Fruit fly (Drosophila melanogaster) whole organism, prepupa: ENCODE measurements around the gene Hibch.
A peak's percentile ranks its signal among the peaks of the same experiment; 100 is the strongest.

Experiments
- Blimp-1 ChIP-seq: fragments of 200-800 bp; sonication (Bioruptor generic); optimal IDR thresholded peaks from 3 replicates; lab custom pipeline; 2017; ENCODE audit warnings: missing biosample characterization, missing genetic modification characterization, mild to moderate bottlenecking, moderate library complexity, missing genetic modification reagents
- CG10631 ChIP-seq: fragments of 200-800 bp; sonication (Bioruptor generic); optimal IDR thresholded peaks from 2 replicates; lab custom pipeline; 2016; ENCODE audit warnings: missing biosample characterization, missing genetic modification characterization
- CG15336 ChIP-seq: fragments of 200-800 bp; sonication (Bioruptor generic); IDR thresholded peaks from 2 replicates; pipeline ENCODE4 v1.3.6; 2022; ENCODE audit warnings: missing biosample characterization, missing genetic modification characterization
- CG3032 ChIP-seq: fragments of 200-800 bp; optimal IDR thresholded peaks from 2 replicates; lab custom pipeline; 2019; ENCODE audit warnings: missing biosample characterization, mild to moderate bottlenecking, missing genetic modification characterization, moderate library complexity
- CG31627 ChIP-seq: fragments of 200-800 bp; sonication (Bioruptor generic); optimal IDR thresholded peaks from 3 replicates; lab custom pipeline; 2016; ENCODE audit warnings: missing biosample characterization, missing genetic modification characterization
- CG32006 ChIP-seq: fragments of 200-800 bp; sonication (Bioruptor generic); optimal IDR thresholded peaks from 3 replicates; lab custom pipeline; 2017; ENCODE audit warnings: missing biosample characterization, mild to moderate bottlenecking, missing genetic modification characterization
- CG34406 ChIP-seq: fragments of 200-800 bp; sonication (Bioruptor generic); optimal IDR thresholded peaks from 3 replicates; lab custom pipeline; 2016; ENCODE audit warnings: missing biosample characterization, missing genetic modification characterization
- CG3919 ChIP-seq: fragments of 200-800 bp; sonication (Bioruptor generic); optimal IDR thresholded peaks from 3 replicates; lab custom pipeline; 2016; ENCODE audit warnings: missing biosample characterization, missing genetic modification characterization
- CG4318 ChIP-seq: fragments of 200-800 bp; sonication (Bioruptor generic); optimal IDR thresholded peaks from 3 replicates; lab custom pipeline; 2017; ENCODE audit warnings: missing biosample characterization, mild to moderate bottlenecking, missing genetic modification characterization
- CG6792 ChIP-seq: fragments of 200-800 bp; sonication (Bioruptor generic); optimal IDR thresholded peaks from 3 replicates; lab custom pipeline; 2016; ENCODE audit warnings: missing biosample characterization, missing genetic modification characterization
- CG6808 ChIP-seq: fragments of 200-800 bp; sonication (Bioruptor generic); optimal IDR thresholded peaks from 3 replicates; lab custom pipeline; 2017; ENCODE audit warnings: missing biosample characterization, missing genetic modification characterization, mild to moderate bottlenecking, moderate library complexity, missing genetic modification reagents
- CG6854 ChIP-seq: fragments of 200-800 bp; sonication (Bioruptor generic); optimal IDR thresholded peaks from 2 replicates; lab custom pipeline; 2017; ENCODE audit warnings: missing biosample characterization, mild to moderate bottlenecking, missing genetic modification characterization
- CG8119 ChIP-seq: fragments of 200-800 bp; sonication (Bioruptor generic); IDR thresholded peaks from 3 replicates; pipeline ENCODE4 v1.3.6; 2022; ENCODE audit warnings: missing biosample characterization, missing genetic modification characterization
- CG8319 ChIP-seq: fragments of 200-800 bp; sonication (Bioruptor generic); optimal IDR thresholded peaks from 3 replicates; lab custom pipeline; 2016; ENCODE audit warnings: missing biosample characterization, missing genetic modification characterization
- Eip75B ChIP-seq: fragments of 200-800 bp; sonication (Bioruptor generic); optimal IDR thresholded peaks from 3 replicates; lab custom pipeline; 2016; ENCODE audit warnings: missing biosample characterization, missing genetic modification characterization
- Eip78C ChIP-seq: fragments of 200-800 bp; sonication (Bioruptor generic); peaks from one replicate; lab custom pipeline; 2016; ENCODE audit warnings: missing biosample characterization, missing genetic modification characterization
- Ets96B ChIP-seq: fragments of 200-800 bp; optimal IDR thresholded peaks from 2 replicates; lab custom pipeline; 2019; ENCODE audit warnings: missing biosample characterization, mild to moderate bottlenecking, missing genetic modification characterization, moderate library complexity
- Gug ChIP-seq: fragments of 200-800 bp; sonication (Bioruptor generic); IDR thresholded peaks from 2 replicates; pipeline ENCODE4 v1.3.6; 2022; ENCODE audit warnings: missing biosample characterization, missing genetic modification characterization
- Hr39 ChIP-seq: fragments of 200-800 bp; sonication (Bioruptor generic); optimal IDR thresholded peaks from 2 replicates; lab custom pipeline; 2016; ENCODE audit warnings: missing biosample characterization, missing genetic modification characterization
- Smox ChIP-seq: fragments of 200-800 bp; sonication (Bioruptor generic); optimal IDR thresholded peaks from 3 replicates; lab custom pipeline; 2016; ENCODE audit warnings: missing biosample characterization, missing genetic modification characterization
- Sox14 ChIP-seq: fragments of 200-800 bp; sonication (Bioruptor generic); optimal IDR thresholded peaks from 3 replicates; lab custom pipeline; 2016; ENCODE audit warnings: missing biosample characterization, missing genetic modification characterization
- Sox15 ChIP-seq: fragments of 200-800 bp; sonication (Bioruptor generic); optimal IDR thresholded peaks from 3 replicates; lab custom pipeline; 2016; ENCODE audit warnings: missing biosample characterization, missing genetic modification characterization
- achi ChIP-seq: fragments of 200-800 bp; sonication (Bioruptor generic); optimal IDR thresholded peaks from 3 replicates; lab custom pipeline; 2016; ENCODE audit warnings: missing biosample characterization, missing genetic modification characterization
- cyc ChIP-seq: fragments of 200-800 bp; sonication (Bioruptor generic); optimal IDR thresholded peaks from 3 replicates; lab custom pipeline; 2016; ENCODE audit warnings: missing biosample characterization, missing genetic modification characterization
- dsx ChIP-seq: fragments of 200-800 bp; optimal IDR thresholded peaks from 3 replicates; lab custom pipeline; 2019; ENCODE audit warnings: missing biosample characterization, mild to moderate bottlenecking, missing genetic modification characterization, moderate library complexity; ENCODE audit not compliant: poor library complexity, severe bottlenecking
- eg ChIP-seq: fragments of 200-800 bp; sonication (Bioruptor generic); IDR thresholded peaks from 3 replicates; pipeline ENCODE4 v1.3.6; 2022; ENCODE audit warnings: missing biosample characterization, missing genetic modification characterization
- esn ChIP-seq: fragments of 200-800 bp; sonication (Bioruptor generic); optimal IDR thresholded peaks from 2 replicates; lab custom pipeline; 2016; ENCODE audit warnings: missing biosample characterization, mild to moderate bottlenecking, missing genetic modification characterization, moderate library complexity
- fkh ChIP-seq: fragments of 200-800 bp; sonication (Bioruptor generic); optimal IDR thresholded peaks from 3 replicates; lab custom pipeline; 2017; ENCODE audit warnings: missing biosample characterization, mild to moderate bottlenecking, missing genetic modification characterization, moderate library complexity
- lz ChIP-seq: fragments of 200-800 bp; sonication (Bioruptor generic); optimal IDR thresholded peaks from 3 replicates; lab custom pipeline; 2016; ENCODE audit warnings: missing biosample characterization, missing genetic modification characterization
- net ChIP-seq: fragments of 200-800 bp; sonication (Bioruptor generic); optimal IDR thresholded peaks from 3 replicates; lab custom pipeline; 2016; ENCODE audit warnings: missing biosample characterization, missing genetic modification characterization
- topi ChIP-seq: fragments of 200-800 bp; sonication (Bioruptor generic); optimal IDR thresholded peaks from 3 replicates; lab custom pipeline; 2016; ENCODE audit warnings: missing biosample characterization, missing genetic modification characterization
- vri ChIP-seq: fragments of 200-800 bp; sonication (Bioruptor generic); optimal IDR thresholded peaks from 3 replicates; lab custom pipeline; 2016; ENCODE audit warnings: missing biosample characterization, mild to moderate bottlenecking, missing genetic modification characterization

The Hibch gene

dm6 chr3R:15371833-15372232, 14.8 kb downstream of the Hibch start, which contains the start of the genes Ccm3 and CG6136:
Ccm3 (plus strand) TSS chr3R:15371957.
CG6136 (minus strand) TSS chr3R:15372212.
- no peak for TF ChIP-seq Blimp-1 (GFP tag; lab: Kevin White, UChicago)
- TF ChIP-seq Eip75B (GFP tag; lab: Kevin White, UChicago), result peak; percentile 32
- peak; percentile 38 for TF ChIP-seq cyc
- TF ChIP-seq achi, result peak; percentile 18
- TF ChIP-seq esn (GFP tag; lab: Kevin White, UChicago), result peak; percentile 63
- TF ChIP-seq topi, result peak; percentile 47
- no peak for TF ChIP-seq CG10631
- peak; percentile 43 for TF ChIP-seq lz
- peak; percentile 35 for TF ChIP-seq Eip78C (GFP tag; lab: Kevin White, UChicago)
- TF ChIP-seq CG8119, result no peak
- TF ChIP-seq CG31627 (GFP tag; lab: Kevin White, UChicago), result peak; percentile 44
- peak; percentile 30 for TF ChIP-seq CG3032 (tag; lab: Kevin White, UChicago)
- peak; percentile 19 for TF ChIP-seq Sox14 (GFP tag; lab: Kevin White, UChicago)
- TF ChIP-seq CG6854 (GFP tag; lab: Kevin White, UChicago), result peak; percentile 38
- TF ChIP-seq, all 60 proteins: peak for 11

- TF ChIP-seq Hr39 (GFP tag; lab: Kevin White, UChicago) (no peak), CG6854 (GFP tag; lab: Kevin White, UChicago) (peak; percentile 27)
These were observed 17.4 kb downstream of the Hibch start, which contains the start of gene Rbp for dm6 chr3R:15374397-15374796. Rbp (plus strand) TSS chr3R:15374635.

- no peak for TF ChIP-seq vri (GFP tag; lab: Kevin White, UChicago)
- peak; percentile 8 for TF ChIP-seq CG6854 (GFP tag; lab: Kevin White, UChicago)
These were observed 18.4 kb downstream of the Hibch start for dm6 chr3R:15375470-15375869.

dm6 chr3R:15379071-15379470, 22.0 kb downstream of the Hibch start:
- no peak for TF ChIP-seq CG8119
- TF ChIP-seq Smox, result no peak
- no peak for TF ChIP-seq eg (GFP tag; lab: Robert Waterston, UW)

dm6 chr3R:15382851-15383250, 25.8 kb downstream of the Hibch start, which contains the start of gene h-cup:
h-cup (minus strand) TSS chr3R:15382951.
- no peak for TF ChIP-seq Ets96B (tag; lab: Kevin White, UChicago)
- TF ChIP-seq net (GFP tag; lab: Kevin White, UChicago), result no peak
- no peak for TF ChIP-seq CG10631
- no peak for TF ChIP-seq Hr39 (GFP tag; lab: Kevin White, UChicago)
- no peak for TF ChIP-seq CG34406 (GFP tag; lab: Kevin White, UChicago)
- TF ChIP-seq Eip75B (GFP tag; lab: Kevin White, UChicago), result no peak
- no peak for TF ChIP-seq topi
- TF ChIP-seq CG8319 (GFP tag; lab: Kevin White, UChicago), result no peak
- no peak for TF ChIP-seq dsx
- TF ChIP-seq CG6808 (GFP tag; lab: Kevin White, UChicago), result no peak
- TF ChIP-seq CG6792, result no peak
- TF ChIP-seq CG32006 (GFP tag; lab: Kevin White, UChicago), result no peak
- TF ChIP-seq Blimp-1 (GFP tag; lab: Kevin White, UChicago), result no peak
- TF ChIP-seq eg (GFP tag; lab: Robert Waterston, UW), result no peak
- no peak for TF ChIP-seq CG15336
- TF ChIP-seq CG4318 (GFP tag; lab: Kevin White, UChicago), result no peak
- no peak for TF ChIP-seq fkh (GFP tag; lab: Kevin White, UChicago)
- TF ChIP-seq Sox15 (GFP tag; lab: Kevin White, UChicago), result no peak
- TF ChIP-seq CG3919 (GFP tag; lab: Kevin White, UChicago), result no peak
- TF ChIP-seq Gug (GFP tag; lab: Robert Waterston, UW), result no peak
